ENCODE assay signal across 2 fruit fly cellular contexts in the genomic region with DNA sequence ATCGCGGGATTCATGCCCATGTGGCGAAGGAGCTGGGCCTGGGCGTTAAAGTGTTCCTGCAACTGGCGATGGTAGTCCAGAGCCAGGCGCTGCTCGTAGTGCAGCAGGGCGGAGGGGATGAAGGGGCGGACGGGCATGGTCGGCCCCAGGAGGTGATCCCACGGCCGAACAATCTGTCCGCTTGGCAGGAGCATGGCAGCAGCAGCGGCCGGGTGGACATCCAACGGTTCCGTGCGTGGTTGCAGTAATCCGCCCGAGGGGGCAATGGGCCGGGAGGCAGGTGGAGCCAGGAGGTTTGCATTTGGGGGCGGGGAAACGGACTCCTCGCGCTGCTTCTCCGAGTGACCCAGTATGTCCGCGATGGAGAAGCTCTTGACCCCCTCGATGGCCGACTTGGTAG.
TF ChIP-seq lines count a peak whose summit lies in the region.

No protein-coding gene starts in this region.

- no peak for TF ChIP-seq CTCF in whole organism, embryonic (GFP tag; optimal IDR thresholded peaks at IDR 0.05; lab: Kevin White, UChicago)

TF ChIP-seq in whole organism, embryonic, 481 proteins besides CTCF, POLR2A, EP300 and RAD21:
- TF ChIP-seq Stat92E (GFP tag; optimal IDR thresholded peaks at IDR 0.05; lab: Kevin White, UChicago), result no peak
- no peak for TF ChIP-seq cato (GFP tag; optimal IDR thresholded peaks at IDR 0.05; lab: Kevin White, UChicago; ENCODE audit: borderline replicate concordance)
- 0 out of 2 replicates have a peak, but pooled peaks have one; percentile 18 for TF ChIP-seq Gsc (GFP tag; IDR thresholded peaks at IDR 0.05; lab: Robert Waterston, UW)
- TF ChIP-seq CG6272 (GFP tag; IDR thresholded peaks at IDR 0.05; lab: Robert Waterston, UW), result no peak
- no peak for TF ChIP-seq ems (GFP tag; optimal IDR thresholded peaks at IDR 0.05; lab: Kevin White, UChicago)
- peak; percentile 37; the same call in 1 of the 3 replicates for TF ChIP-seq hb (GFP tag; IDR thresholded peaks at IDR 0.05; lab: Robert Waterston, UW; ENCODE audit: partially characterized antibody)
- TF ChIP-seq CG3995 (GFP tag; optimal IDR thresholded peaks at IDR 0.05; lab: Kevin White, UChicago), result no peak
- no peak for TF ChIP-seq CG2889 (GFP tag; IDR thresholded peaks at IDR 0.05; lab: Robert Waterston, UW)
- no peak for TF ChIP-seq Ssrp (tag; optimal IDR thresholded peaks at IDR 0.05; lab: Kevin White, UChicago)

TF ChIP-seq in whole organism, wandering third instar larva, 38 proteins besides CTCF, POLR2A, EP300 and RAD21:
- TF ChIP-seq tai (GFP tag; optimal IDR thresholded peaks at IDR 0.05; lab: Kevin White, UChicago) (no peak), rgr (GFP tag; optimal IDR thresholded peaks at IDR 0.05; lab: Kevin White, UChicago) (no peak), Rel (GFP tag; optimal IDR thresholded peaks at IDR 0.05; lab: Kevin White, UChicago) (no peak), Rel (tag; optimal IDR thresholded peaks at IDR 0.05; lab: Kevin White, UChicago) (no peak), sage (GFP tag; optimal IDR thresholded peaks at IDR 0.05; lab: Kevin White, UChicago) (no peak), Dfd (GFP tag; optimal IDR thresholded peaks at IDR 0.05; lab: Kevin White, UChicago) (peak; percentile 91)
